Fruit fly (Drosophila melanogaster): Measurements from ENCODE around the gene fuss.

Gene fuss

dm6 chr4:982791-983407 lies 4.6 kb upstream of the fuss start (continued):
- TF ChIP-seq CG6272 (GFP tag; IDR thresholded peaks at IDR 0.05) (no peak; the same call in 1 of the 2 replicates), ewg (GFP tag; optimal IDR thresholded peaks at IDR 0.05) (peak; percentile 53), Side (GFP tag; optimal IDR thresholded peaks at IDR 0.05) (peak; percentile 75), gfzf (GFP tag; optimal IDR thresholded peaks at IDR 0.05) (no peak), CG3281 (GFP tag; optimal IDR thresholded peaks at IDR 0.05) (peak; percentile 43), grau (tag; optimal IDR thresholded peaks at IDR 0.05) (peak; percentile 68), CG34376 (GFP tag; optimal IDR thresholded peaks at IDR 0.05) (no peak), bigmax (GFP tag; optimal IDR thresholded peaks at IDR 0.05) (no peak), sisA (GFP tag; IDR thresholded peaks at IDR 0.05) (no peak), CG2678 (tag; optimal IDR thresholded peaks at IDR 0.05) (no peak), Tbp (GFP tag; optimal IDR thresholded peaks at IDR 0.05) (no peak), so (GFP tag; IDR thresholded peaks at IDR 0.05) (no peak), CG10959 (GFP tag; IDR thresholded peaks at IDR 0.05) (no peak), cas (GFP tag; IDR thresholded peaks at IDR 0.05) (no peak), Sin3A (optimal IDR thresholded peaks at IDR 0.05) (no peak), CG18262 (tag; optimal IDR thresholded peaks at IDR 0.05) (peak; percentile 82), gro (GFP tag; optimal IDR thresholded peaks at IDR 0.05) (peak; percentile 10), CG30403 (GFP tag; optimal IDR thresholded peaks at IDR 0.05) (peak; percentile 74), CG34224 (GFP tag; IDR thresholded peaks at IDR 0.05; ENCODE audit: partially characterized antibody) (no peak), CG4424 (GFP tag; optimal IDR thresholded peaks at IDR 0.05) (peak; percentile 77), lab (GFP tag; optimal IDR thresholded peaks at IDR 0.05) (peak; percentile 86), HLHmδ (GFP tag; optimal IDR thresholded peaks at IDR 0.05) (no peak), stwl (tag; optimal IDR thresholded peaks at IDR 0.05) (no peak), Hr51 (GFP tag; optimal IDR thresholded peaks at IDR 0.05) (peak; percentile 26 to 74), CG9215 (GFP tag; IDR thresholded peaks at IDR 0.05) (no peak), Hmx (GFP tag; optimal IDR thresholded peaks at IDR 0.05) (no peak), CG2120 (GFP tag; optimal IDR thresholded peaks at IDR 0.05) (peak; percentile 62), Hand (GFP tag; optimal IDR thresholded peaks at IDR 0.05) (peak; percentile 61), lilli (GFP tag; optimal IDR thresholded peaks at IDR 0.05) (peak; percentile 69), otp (GFP tag; IDR thresholded peaks at IDR 0.05) (no peak; the same call in 2 of the 3 replicates), fd64A (GFP tag; optimal IDR thresholded peaks at IDR 0.05) (no peak), CG9609 (GFP tag; optimal IDR thresholded peaks at IDR 0.05) (peak; percentile 55), org-1 (GFP tag; optimal IDR thresholded peaks at IDR 0.05) (peak; percentile 73), ac (GFP tag; optimal IDR thresholded peaks at IDR 0.05) (peak; percentile 4), slou (GFP tag; optimal IDR thresholded peaks at IDR 0.05) (peak; percentile 55), fu2 (GFP tag; optimal IDR thresholded peaks at IDR 0.05) (peak; percentile 37), dmrt99B (tag; optimal IDR thresholded peaks at IDR 0.05) (peak; percentile 83), CG17912 (GFP tag; optimal IDR thresholded peaks at IDR 0.05) (no peak), CG17328 (GFP tag; IDR thresholded peaks at IDR 0.05) (peak; percentile 90), knrl (GFP tag; IDR thresholded peaks at IDR 0.05; ENCODE audit: partially characterized antibody) (no peak), CG8359 (GFP tag; optimal IDR thresholded peaks at IDR 0.05; ENCODE audit: borderline replicate concordance) (peak; percentile 22), mld (GFP tag; IDR thresholded peaks at IDR 0.05; ENCODE audit: partially characterized antibody) (no peak), CG32772 (GFP tag; IDR thresholded peaks at IDR 0.05) (no peak), Oaz (GFP tag; IDR thresholded peaks at IDR 0.05) (no peak), CG31388 (GFP tag; optimal IDR thresholded peaks at IDR 0.05) (peak; percentile 12), lmd (GFP tag; IDR thresholded peaks at IDR 0.05) (no peak), CG12942 (GFP tag; optimal IDR thresholded peaks at IDR 0.05) (peak; percentile 38), ham (GFP tag; IDR thresholded peaks at IDR 0.05) (no peak), p53 (GFP tag; optimal IDR thresholded peaks at IDR 0.05) (peak; percentile 25), fd102C (GFP tag; optimal IDR thresholded peaks at IDR 0.05) (no peak), CG10654 (GFP tag; optimal IDR thresholded peaks at IDR 0.05) (peak; percentile 55)
